Worm (Caenorhabditis elegans) whole organism, L1 larva: ENCODE results near the gene ZK185.3.

Experiments
- blmp-1 ChIP-seq: fragments of 150-350 bp; optimal IDR thresholded peaks from 2 replicates; lab custom pipeline; 2014; ENCODE audit warnings: missing biosample characterization, missing genetic modification characterization
- fos-1 ChIP-seq: fragments of 150-350 bp; optimal IDR thresholded peaks from 2 replicates; lab custom pipeline; 2014; ENCODE audit warnings: missing biosample characterization, missing genetic modification characterization
- jun-1 ChIP-seq: fragments of 150-350 bp; optimal IDR thresholded peaks from 2 replicates; lab custom pipeline; 2014; ENCODE audit warnings: missing biosample characterization, missing genetic modification reagents, missing genetic modification characterization
- nhr-12 ChIP-seq: sonication (generic microtip); optimal IDR thresholded peaks from 2 replicates; lab custom pipeline; 2017; ENCODE audit warnings: missing biosample characterization, missing genetic modification characterization
- rnt-1 ChIP-seq: sonication (generic microtip); optimal IDR thresholded peaks from 2 replicates; lab custom pipeline; 2016; ENCODE audit warnings: mild to moderate bottlenecking, missing genetic modification characterization, moderate library complexity, missing compliant biosample characterization
- zag-1 ChIP-seq: fragments of 150-350 bp; optimal IDR thresholded peaks from 2 replicates; lab custom pipeline; 2014; ENCODE audit warnings: missing biosample characterization, missing genetic modification characterization
- ztf-11 ChIP-seq, 2 experiments: sonication (generic microtip); optimal IDR thresholded peaks; 2 replicates each; lab custom pipeline; 2016 to 2017; ENCODE audit warnings: missing genetic modification characterization in 2 of 2, missing biosample characterization in 1 of 2, missing compliant biosample characterization in 1 of 2

ce11 chrIV:4576847-4577246, 46.6 kb upstream of the ZK185.3 start:
- TF ChIP-seq ztf-11 (tag; optimal IDR thresholded peaks at IDR 0.05; lab: Kevin White, UChicago) (no peak), fos-1 (tag; lab: Kevin White, UChicago) (no peak), jun-1 (tag; lab: Kevin White, UChicago) (no peak), rnt-1 (tag; lab: Kevin White, UChicago) (no peak), zag-1 (no peak), blmp-1 (tag; lab: Kevin White, UChicago) (no peak), nhr-12 (tag; lab: Kevin White, UChicago) (no peak)
